Worm (Caenorhabditis elegans) whole organism, young adult: ENCODE measurements around the gene ins-15.

Experiments used
- B0035.1 ChIP-seq: sonication (generic microtip); optimal IDR thresholded peaks from 2 replicates; lab custom pipeline; 2016; ENCODE audit warnings: missing genetic modification characterization, mild to moderate bottlenecking, missing compliant biosample characterization, missing genotype, missing genetic modification reagents
- C06A6.2 ChIP-seq: fragments of 200-800 bp; sonication (Bioruptor generic); conservative IDR thresholded peaks from 2 replicates; pipeline ENCODE4 v1.3.6; 2022; ENCODE audit warnings: missing genetic modification characterization, missing compliant biosample characterization
- C17E4.6 ChIP-seq: fragments of 200-800 bp; sonication (Bioruptor generic); IDR thresholded peaks from 2 replicates; pipeline ENCODE4 v1.3.6; 2022; ENCODE audit warnings: missing genetic modification reagents, missing genetic modification characterization, missing compliant biosample characterization
- F23B12.7 ChIP-seq: sonication (generic microtip); optimal IDR thresholded peaks from 2 replicates; lab custom pipeline; 2017; ENCODE audit warnings: missing genetic modification characterization, mild to moderate bottlenecking, missing compliant biosample characterization, antibody characterized with exemption, moderate library complexity; ENCODE audit not compliant: insufficient read depth
- F37B4.10 ChIP-seq: fragments of 200-800 bp; sonication (Bioruptor generic); IDR thresholded peaks from 2 replicates; pipeline ENCODE4 v1.3.6; 2022; ENCODE audit warnings: missing genetic modification characterization, missing compliant biosample characterization
- F49E8.2 ChIP-seq: sonication (generic microtip); optimal IDR thresholded peaks from 3 replicates; lab custom pipeline; 2017; ENCODE audit warnings: missing genetic modification characterization, mild to moderate bottlenecking, missing compliant biosample characterization, antibody characterized with exemption, moderate library complexity; ENCODE audit not compliant: insufficient read depth
- F57A8.1 ChIP-seq: fragments of 200-800 bp; sonication (Bioruptor generic); optimal IDR thresholded peaks from 2 replicates; lab custom pipeline; 2018; ENCODE audit warnings: mild to moderate bottlenecking, missing genetic modification characterization, moderate library complexity, missing compliant biosample characterization
- K11D2.4 ChIP-seq: fragments of 200-800 bp; sonication (Bioruptor generic); IDR thresholded peaks from 2 replicates; pipeline ENCODE4 v1.3.6; 2022; ENCODE audit warnings: missing genetic modification reagents, missing genetic modification characterization, missing compliant biosample characterization
- Y67H2A.10 ChIP-seq: fragments of 200-800 bp; sonication (Bioruptor generic); conservative IDR thresholded peaks from 2 replicates; pipeline ENCODE4 v1.3.6; 2022; ENCODE audit warnings: missing genetic modification reagents, missing genetic modification characterization, missing compliant biosample characterization
- ama-1 ChIP-seq, 3 experiments: fragments of 150-350 bp in 1 of 3; sonication (generic microtip) in 2 of 3; optimal IDR thresholded peaks; 2 replicates each; lab custom pipeline; 2014 to 2018; ENCODE audit warnings: missing biosample characterization in 2 of 3, missing genetic modification characterization in 2 of 3, missing genetic modification reagents in 2 of 3
- atf-7 ChIP-seq: sonication (generic microtip); optimal IDR thresholded peaks from 2 replicates; lab custom pipeline; 2017; ENCODE audit warnings: mild to moderate bottlenecking, missing genetic modification characterization, missing compliant biosample characterization
- ceh-100 ChIP-seq: fragments of 200-800 bp; sonication (Bioruptor generic); IDR thresholded peaks from 2 replicates; pipeline ENCODE4 v1.3.6; 2022; ENCODE audit warnings: missing genetic modification reagents, missing genetic modification characterization, missing compliant biosample characterization
- ceh-27 ChIP-seq: fragments of 200-800 bp; sonication (Bioruptor generic); optimal IDR thresholded peaks from 2 replicates; lab custom pipeline; 2018; ENCODE audit warnings: mild to moderate bottlenecking, missing genetic modification characterization, moderate library complexity, missing compliant biosample characterization
- ceh-40 ChIP-seq: fragments of 200-800 bp; sonication (Bioruptor generic); IDR thresholded peaks from 2 replicates; pipeline ENCODE4 v1.3.6; 2022; ENCODE audit warnings: missing genetic modification characterization, missing compliant biosample characterization
- ceh-79 ChIP-seq: sonication (generic microtip); optimal IDR thresholded peaks from 2 replicates; lab custom pipeline; 2017; ENCODE audit warnings: mild to moderate bottlenecking, missing genetic modification characterization, missing compliant biosample characterization
- ceh-91 ChIP-seq: fragments of 200-800 bp; sonication (Bioruptor generic); IDR thresholded peaks from 2 replicates; pipeline ENCODE4 v1.3.6; 2022; ENCODE audit warnings: missing genetic modification reagents, missing genetic modification characterization, missing compliant biosample characterization
- die-1 ChIP-seq: sonication (generic microtip); optimal IDR thresholded peaks from 2 replicates; lab custom pipeline; 2016; ENCODE audit warnings: missing genotype, mild to moderate bottlenecking, missing genetic modification characterization, missing compliant biosample characterization
- dpff-1 ChIP-seq: sonication (generic microtip); optimal IDR thresholded peaks from 2 replicates; lab custom pipeline; 2017; ENCODE audit warnings: mild to moderate bottlenecking, missing genetic modification characterization, missing compliant biosample characterization
- egl-18 ChIP-seq: fragments of 200-800 bp; sonication (Bioruptor generic); IDR thresholded peaks from 2 replicates; pipeline ENCODE4 v1.3.6; 2022; ENCODE audit warnings: missing genetic modification reagents, missing genetic modification characterization, missing compliant biosample characterization
- ets-4 ChIP-seq: fragments of 200-800 bp; sonication (Bioruptor generic); optimal IDR thresholded peaks from 2 replicates; lab custom pipeline; 2018; ENCODE audit warnings: mild to moderate bottlenecking, missing genetic modification characterization, missing compliant biosample characterization
- him-1 ChIP-seq: sonication (generic microtip); optimal IDR thresholded peaks from 2 replicates; lab custom pipeline; 2016; ENCODE audit warnings: missing genotype, missing genetic modification reagents, missing genetic modification characterization, missing compliant biosample characterization
- lin-35 ChIP-seq, 3 experiments: fragments of 150-350 bp in 2 of 3; sonication (generic microtip) in 1 of 3; optimal IDR thresholded peaks; 2 replicates each; lab custom pipeline; 2014 to 2018; ENCODE audit warnings: missing biosample characterization in 3 of 3, missing genetic modification characterization in 3 of 3, missing genetic modification reagents in 3 of 3
- lin-54 ChIP-seq: fragments of 200-800 bp; sonication (Bioruptor generic); optimal IDR thresholded peaks from 2 replicates; lab custom pipeline; 2018; ENCODE audit warnings: mild to moderate bottlenecking, missing genetic modification characterization, missing compliant biosample characterization
- mes-4 ChIP-seq: sonication (generic microtip); optimal IDR thresholded peaks from 2 replicates; lab custom pipeline; 2016; ENCODE audit warnings: missing genotype, missing genetic modification characterization, missing compliant biosample characterization
- mxl-1 ChIP-seq: sonication (generic microtip); optimal IDR thresholded peaks from 2 replicates; lab custom pipeline; 2016; ENCODE audit warnings: missing genetic modification characterization, missing compliant biosample characterization
- nhr-179 ChIP-seq: sonication (generic microtip); optimal IDR thresholded peaks from 2 replicates; lab custom pipeline; 2016; ENCODE audit warnings: mild to moderate bottlenecking, missing genetic modification characterization, missing compliant biosample characterization
- nhr-80 ChIP-seq: sonication (generic microtip); optimal IDR thresholded peaks from 2 replicates; lab custom pipeline; 2016; ENCODE audit warnings: missing genetic modification characterization, missing compliant biosample characterization
- rcor-1 ChIP-seq: fragments of 200-800 bp; sonication (Bioruptor generic); IDR thresholded peaks from 2 replicates; pipeline ENCODE4 v1.3.6; 2022; ENCODE audit warnings: missing genetic modification reagents, missing genetic modification characterization, missing compliant biosample characterization
- rpc-1 ChIP-seq, 2 experiments: fragments of 150-350 bp in 1 of 2; sonication (generic microtip) in 1 of 2; optimal IDR thresholded peaks; 2 replicates each; lab custom pipeline; 2014 to 2018; ENCODE audit warnings: missing biosample characterization in 1 of 2, missing genetic modification characterization in 1 of 2, missing genetic modification reagents in 1 of 2, missing genotype in 1 of 2
- sdz-38 ChIP-seq: sonication (generic microtip); optimal IDR thresholded peaks from 2 replicates; lab custom pipeline; 2016; ENCODE audit warnings: missing genotype, missing genetic modification characterization, missing compliant biosample characterization
- sea-2 ChIP-seq: fragments of 200-800 bp; sonication (Bioruptor generic); IDR thresholded peaks from 2 replicates; pipeline ENCODE4 v1.3.6; 2022; ENCODE audit warnings: missing genetic modification characterization, missing compliant biosample characterization
- snpc-1.3 ChIP-seq: sonication (generic microtip); optimal IDR thresholded peaks from 2 replicates; lab custom pipeline; 2017; ENCODE audit warnings: missing genetic modification characterization, mild to moderate bottlenecking, missing compliant biosample characterization, antibody characterized with exemption, moderate library complexity, missing genotype, missing genetic modification reagents; ENCODE audit not compliant: insufficient read depth
- snpc-3.4 ChIP-seq: sonication (generic microtip); optimal IDR thresholded peaks from 2 replicates; lab custom pipeline; 2017; ENCODE audit warnings: missing genetic modification characterization, mild to moderate bottlenecking, missing compliant biosample characterization, antibody characterized with exemption, moderate library complexity, missing genotype, missing genetic modification reagents
- snpc-4 ChIP-seq, 5 experiments: fragments of 150-350 bp in 1 of 5; sonication (generic microtip) in 4 of 5; optimal IDR thresholded peaks; 2 replicates each; lab custom pipeline; 2014 to 2018; ENCODE audit warnings: missing genetic modification characterization in 5 of 5, missing biosample characterization in 3 of 5, antibody characterized with exemption in 2 of 5, mild to moderate bottlenecking in 2 of 5, missing compliant biosample characterization in 2 of 5, missing genotype in 2 of 5, moderate library complexity in 2 of 5, missing genetic modification reagents in 1 of 5
- unc-130 ChIP-seq: sonication (generic microtip); optimal IDR thresholded peaks from 2 replicates; lab custom pipeline; 2016; ENCODE audit warnings: missing genetic modification reagents, missing genetic modification characterization, missing compliant biosample characterization
- unc-62 ChIP-seq: fragments of 150-350 bp; optimal IDR thresholded peaks from 2 replicates; lab custom pipeline; 2014; ENCODE audit warnings: missing biosample characterization, missing genetic modification reagents, missing genetic modification characterization
- ztf-22 ChIP-seq: fragments of 200-800 bp; sonication (Bioruptor generic); optimal IDR thresholded peaks from 2 replicates; lab custom pipeline; 2018; ENCODE audit warnings: mild to moderate bottlenecking, missing genetic modification characterization, moderate library complexity, missing compliant biosample characterization
- ztf-3 ChIP-seq: fragments of 200-800 bp; sonication (Bioruptor generic); optimal IDR thresholded peaks from 2 replicates; lab custom pipeline; 2018; ENCODE audit warnings: mild to moderate bottlenecking, missing genetic modification characterization, missing compliant biosample characterization
- ztf-6 ChIP-seq: fragments of 200-800 bp; sonication (Bioruptor generic); IDR thresholded peaks from 2 replicates; pipeline ENCODE4 v1.3.6; 2022; ENCODE audit warnings: missing genetic modification reagents, missing genetic modification characterization, missing compliant biosample characterization

The ins-15 gene

ce11 chrII:6706552-6707091 is 37.9 kb downstream of the ins-15 start:
- TF ChIP-seq C06A6.2 (GFP tag; lab: Robert Waterston, UW) (no peak), mxl-1 (no peak), ceh-79 (tag; lab: Kevin White, UChicago) (no peak), sdz-38 (tag; lab: Kevin White, UChicago) (no peak), ceh-100 (GFP tag; lab: Robert Waterston, UW) (no peak), mes-4 (tag; lab: Kevin White, UChicago) (no peak), lin-35 (GFP tag; optimal IDR thresholded peaks at IDR 0.05; lab: Kevin White, UChicago) (no peak), ceh-40 (GFP tag; lab: Robert Waterston, UW) (no peak), dpff-1 (tag; lab: Kevin White, UChicago) (no peak), F23B12.7 (tag; lab: Kevin White, UChicago) (no peak), ama-1 (optimal IDR thresholded peaks at IDR 0.05; lab: Kevin White, UChicago) (no peak), ama-1 (GFP tag; optimal IDR thresholded peaks at IDR 0.05; lab: Kevin White, UChicago) (no peak)

DNA sequence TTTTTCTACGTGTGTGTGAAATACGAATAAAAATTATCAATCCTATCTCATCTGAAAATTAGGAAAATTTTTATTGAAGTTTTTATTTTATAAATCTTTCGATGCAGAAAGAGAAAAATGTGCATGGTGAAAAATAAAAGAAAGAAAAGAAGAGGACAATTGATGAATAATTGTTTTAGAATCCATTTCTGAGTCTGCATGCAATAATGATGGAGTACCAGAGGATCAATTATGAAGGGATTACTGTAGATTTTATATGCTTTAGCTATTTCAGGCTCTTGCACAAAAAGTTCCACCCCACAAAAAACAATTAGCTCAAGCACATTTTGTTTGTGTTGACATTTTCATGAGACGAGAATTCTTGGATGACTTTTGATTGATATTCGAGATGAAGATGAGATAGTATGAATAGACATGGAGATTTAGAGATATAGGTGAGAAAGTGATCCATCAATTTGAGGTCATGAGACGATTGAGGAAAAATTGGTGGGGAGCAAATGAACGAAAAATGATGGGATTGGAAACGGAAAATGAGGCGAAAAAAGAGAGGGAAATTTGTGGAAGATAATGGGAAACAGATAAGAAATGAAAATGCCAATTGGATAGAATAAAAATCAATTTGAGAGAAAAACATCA is 38.8 kb downstream of the ins-15 start, which contains the start of gene rpy-1:
TSS of gene rpy-1 (minus strand) at position 51 of the 636 bp plus-strand sequence.
- no peak for TF ChIP-seq egl-18 (GFP tag; lab: Robert Waterston, UW)
- TF ChIP-seq snpc-3.4 (tag; lab: Kevin White, UChicago) = no peak
- TF ChIP-seq F49E8.2 (tag; lab: Kevin White, UChicago) = no peak
- TF ChIP-seq C17E4.6 (GFP tag; lab: Robert Waterston, UW) = no peak
- TF ChIP-seq ceh-91 (GFP tag; lab: Robert Waterston, UW) = no peak
- no peak for TF ChIP-seq ama-1 (optimal IDR thresholded peaks at IDR 0.05; lab: Kevin White, UChicago)
- TF ChIP-seq ama-1 (GFP tag; optimal IDR thresholded peaks at IDR 0.05; lab: Kevin White, UChicago) = no peak
- no peak for TF ChIP-seq F57A8.1 (GFP tag; lab: Kevin White, UChicago)
- no peak for TF ChIP-seq him-1 (tag; lab: Kevin White, UChicago)
- TF ChIP-seq unc-130 = no peak
- TF ChIP-seq ztf-3 (GFP tag; lab: Kevin White, UChicago) = no peak

DNA sequence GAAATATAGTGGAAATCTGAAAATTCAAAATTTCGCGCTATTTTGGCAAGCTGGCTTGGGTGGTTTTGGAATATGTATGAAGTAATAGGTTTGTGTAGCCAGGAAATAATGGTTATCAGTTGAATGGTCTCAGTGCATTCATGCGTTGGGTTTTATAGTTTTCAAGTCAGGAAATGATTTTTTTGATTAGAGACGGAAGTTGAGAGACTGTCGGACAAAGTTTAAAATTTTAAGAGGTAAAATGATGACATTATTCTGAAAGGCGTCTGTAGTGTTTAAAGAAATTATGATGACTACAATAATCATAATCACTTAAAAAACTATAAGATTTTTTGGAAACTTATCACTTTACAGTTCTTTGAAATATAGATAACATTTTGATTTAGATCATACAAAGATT is 43.1 kb downstream of the ins-15 start, which contains the start of gene C18H9.6:
TSS of gene C18H9.6 (minus strand) at position 129 of the 400 bp plus-strand sequence.
- no peak for TF ChIP-seq ztf-6 (GFP tag; lab: Robert Waterston, UW)
- TF ChIP-seq ceh-91 (GFP tag; lab: Robert Waterston, UW) = no peak
- TF ChIP-seq B0035.1 = no peak
- TF ChIP-seq F23B12.7 (tag; lab: Kevin White, UChicago) = no peak
- TF ChIP-seq unc-62 (GFP tag; lab: Kevin White, UChicago) = no peak
- TF ChIP-seq die-1 (tag; lab: Kevin White, UChicago) = no peak
- TF ChIP-seq mes-4 (tag; lab: Kevin White, UChicago) = no peak
- no peak for TF ChIP-seq sea-2
- no peak for TF ChIP-seq nhr-179 (tag; lab: Kevin White, UChicago)
- peak; percentile 19 for TF ChIP-seq ets-4
- no peak for TF ChIP-seq rcor-1 (GFP tag; lab: Robert Waterston, UW)
- TF ChIP-seq nhr-80 (tag; lab: Kevin White, UChicago) = peak; percentile 86
- TF ChIP-seq rpc-1 (optimal IDR thresholded peaks at IDR 0.05; lab: Kevin White, UChicago) = no peak
- TF ChIP-seq rpc-1 (tag; optimal IDR thresholded peaks at IDR 0.05; lab: Kevin White, UChicago) = no peak
- TF ChIP-seq ceh-40 (GFP tag; lab: Robert Waterston, UW) = no peak
- TF ChIP-seq snpc-1.3 (tag; lab: Kevin White, UChicago) = no peak
- TF ChIP-seq mxl-1 = no peak
- no peak for TF ChIP-seq K11D2.4 (GFP tag; lab: Robert Waterston, UW)
- TF ChIP-seq ceh-27 (GFP tag; lab: Kevin White, UChicago) = no peak
- no peak for TF ChIP-seq Y67H2A.10 (GFP tag; lab: Robert Waterston, UW)
- TF ChIP-seq ztf-22 = peak; percentile 30
- no peak for TF ChIP-seq snpc-4 (GFP tag; optimal IDR thresholded peaks at IDR 0.05; lab: Kevin White, UChicago)
- TF ChIP-seq snpc-4 (tag; optimal IDR thresholded peaks at IDR 0.05; lab: Kevin White, UChicago) = no peak
- peak; percentile 30 for TF ChIP-seq atf-7 (tag; lab: Kevin White, UChicago)
- no peak for TF ChIP-seq F37B4.10 (GFP tag; lab: Robert Waterston, UW)
- TF ChIP-seq lin-54 (GFP tag; lab: Kevin White, UChicago) = no peak
- TF ChIP-seq, all 124 proteins: peak for 4
